Fruit fly (Drosophila melanogaster): ENCODE data around the gene CG1894.

Gene CG1894

DNA sequence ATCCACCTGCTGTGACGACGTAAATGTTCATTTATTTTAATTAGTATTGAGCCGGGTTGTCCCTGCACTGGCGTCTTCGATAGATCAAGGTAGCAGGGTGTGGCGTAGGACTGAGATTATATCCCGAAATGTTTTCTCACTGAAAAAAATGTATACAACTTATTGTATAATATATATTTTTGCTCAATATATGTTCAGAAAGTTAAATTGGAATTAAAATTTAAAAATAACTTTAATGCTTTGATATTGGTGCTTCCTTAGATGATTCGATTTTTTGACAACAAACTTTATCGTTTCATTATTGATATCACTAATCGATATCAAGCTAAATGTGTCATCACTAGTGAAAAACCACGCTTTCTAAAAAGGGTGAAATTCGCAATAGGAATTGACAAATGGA lies at the start of gene CG1894:
Gene CG1894 (plus strand): TSS at position 301 of the 400 bp plus-strand sequence.
- no peak for TF ChIP-seq noc (tag; optimal IDR thresholded peaks at IDR 0.05)

DNA sequence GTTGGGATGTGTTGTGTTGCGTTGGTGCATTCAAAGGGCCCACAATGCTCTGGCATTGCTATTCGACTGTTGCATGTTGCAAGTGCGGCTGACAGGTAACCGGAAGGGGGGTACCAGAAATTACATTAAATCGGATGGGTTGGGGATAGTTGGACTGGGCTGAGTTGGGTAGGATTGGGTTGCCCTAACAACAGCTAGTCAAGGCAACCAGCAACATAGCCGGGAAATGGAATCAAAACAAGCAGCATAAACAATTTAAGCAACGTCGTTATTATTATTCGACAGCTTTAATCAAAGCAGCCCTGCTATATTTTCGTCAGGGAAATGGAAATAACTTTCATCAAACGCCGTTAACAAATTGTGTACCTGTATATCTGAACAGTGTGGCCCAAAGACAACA lies 2.3 kb downstream of the CG1894 start, which contains the start of gene Dhc98D:
Gene Dhc98D (plus strand): TSS at position 301 of the 400 bp plus-strand sequence.
- TF ChIP-seq noc (tag; optimal IDR thresholded peaks at IDR 0.05): no peak

DNA sequence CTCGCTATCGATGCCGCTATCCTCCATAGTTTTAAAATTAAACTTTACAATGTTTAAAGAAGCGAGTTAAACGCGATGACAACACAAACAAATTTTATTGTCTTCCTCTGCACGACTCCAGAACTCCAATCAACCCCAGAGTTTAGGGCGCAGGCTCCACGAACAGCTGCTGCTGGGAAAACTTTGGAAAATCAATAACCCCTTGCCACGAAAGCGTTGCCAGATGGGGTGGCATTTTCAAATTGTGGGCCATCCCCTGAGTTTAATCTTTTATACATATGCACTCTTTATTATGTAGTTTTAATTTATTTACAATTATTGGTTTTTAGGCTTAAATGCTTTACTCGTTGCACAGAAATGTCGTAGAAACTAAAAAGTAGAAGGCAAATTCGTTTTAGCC lies 36.0 kb downstream of the CG1894 start, which contains the start of gene CG31051:
Gene CG31051 (minus strand): TSS at position 115 of the 400 bp plus-strand sequence.
- no peak for TF ChIP-seq noc (tag; optimal IDR thresholded peaks at IDR 0.05)
